Worm (Caenorhabditis elegans): ENCODE data around the gene rde-8.

Gene rde-8

DNA sequence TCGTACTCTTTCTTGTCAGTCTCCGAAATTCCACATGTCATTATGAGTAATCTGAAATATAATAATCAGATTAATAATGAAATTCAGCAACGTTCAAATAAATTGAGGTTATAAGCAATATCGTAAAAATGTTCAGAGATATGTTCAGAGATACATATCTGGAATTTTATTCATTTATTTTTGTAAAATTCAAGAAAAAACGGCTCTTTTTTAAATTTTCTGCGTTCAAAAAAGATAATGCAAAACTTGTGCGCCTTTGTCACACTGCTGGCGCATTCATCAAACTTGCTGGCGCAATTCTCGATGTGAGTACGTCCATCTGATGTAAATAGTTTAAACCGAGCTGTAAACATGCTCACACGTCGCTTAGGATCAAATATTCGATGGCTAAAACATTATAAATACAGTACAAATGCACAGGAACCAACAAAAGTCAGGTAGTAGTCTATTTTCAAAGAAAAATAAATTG is at the start of gene rde-8, which contains the start of gene ZC477.3:
Gene rde-8, minus strand, starts transcription at position 51 of the 469 bp plus-strand sequence.
Gene ZC477.3, plus strand, starts transcription at position 282 of the 469 bp plus-strand sequence.
- TF ChIP-seq klf-2 (GFP tag; conservative IDR thresholded peaks at IDR 0.05) (no peak), ref-1 (GFP tag; conservative IDR thresholded peaks at IDR 0.05) (no peak), T22C8.4 (GFP tag; IDR thresholded peaks at IDR 0.05) (0 out of 2 replicates have a peak, but pooled peaks have one; percentile 12), med-1 (GFP tag; optimal IDR thresholded peaks at IDR 0.05; ENCODE audit: insufficient read depth) (no peak)

DNA sequence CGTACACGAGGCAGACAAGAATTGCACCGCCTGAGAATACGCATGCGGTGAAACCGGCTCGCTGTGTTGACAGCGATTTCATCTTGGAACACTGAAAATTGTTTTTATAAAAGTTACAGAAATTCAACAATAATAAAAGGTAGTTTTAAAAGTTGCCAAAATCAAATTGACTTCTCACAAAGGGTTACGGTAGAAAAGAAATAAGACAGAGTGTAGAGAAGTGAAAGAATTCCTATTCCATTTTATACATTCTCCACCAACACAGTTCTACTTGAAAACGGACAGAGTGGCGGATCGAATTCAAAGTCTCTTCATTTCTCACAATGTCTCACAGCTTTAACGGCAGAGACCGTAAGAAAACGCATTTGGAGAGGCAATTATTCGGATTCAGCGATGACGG is 49.3 kb upstream of the rde-8 start, which contains the start of gene col-113:
Gene col-113, minus strand, starts transcription at position 101 of the 400 bp plus-strand sequence.
- TF ChIP-seq cog-1 (tag; optimal IDR thresholded peaks at IDR 0.05) = no peak

DNA sequence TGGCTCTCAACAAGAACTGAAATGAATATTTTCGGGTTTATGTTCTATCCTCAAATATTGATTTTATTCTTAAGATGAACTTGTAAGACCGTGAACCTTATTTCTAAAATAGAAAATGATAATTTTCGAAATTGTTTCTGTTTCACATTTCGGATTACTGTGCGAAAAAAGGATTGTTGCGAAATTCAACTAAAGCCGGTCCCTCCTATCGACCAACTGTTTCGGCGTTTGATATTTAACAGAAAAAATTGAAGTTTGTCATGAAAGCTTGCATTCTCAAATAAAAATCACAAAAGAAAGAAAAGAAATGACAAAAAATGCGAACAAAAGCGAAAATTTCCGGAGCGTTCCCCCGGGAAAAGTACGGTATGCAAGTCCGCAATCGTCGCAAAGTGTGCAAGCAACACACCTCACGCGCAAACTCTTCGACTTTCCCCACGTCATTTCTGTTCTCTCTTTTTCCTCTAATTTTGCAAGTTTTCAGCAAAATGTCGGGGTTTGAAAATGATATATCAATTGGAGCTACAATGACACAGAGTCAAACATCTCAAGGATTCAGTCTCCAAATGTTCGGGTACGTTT is 46.0 kb upstream of the rde-8 start, which contains the start of gene C34D4.4:
Gene C34D4.4, plus strand, starts transcription at position 342 of the 582 bp plus-strand sequence.
- no peak for TF ChIP-seq cog-1 (tag; optimal IDR thresholded peaks at IDR 0.05)
- TF ChIP-seq tab-1 (GFP tag; IDR thresholded peaks at IDR 0.05) = no peak
- no peak for TF ChIP-seq klf-2 (GFP tag; conservative IDR thresholded peaks at IDR 0.05)
- TF ChIP-seq T22C8.4 (GFP tag; IDR thresholded peaks at IDR 0.05) = no peak
- no peak for TF ChIP-seq ztf-29 (GFP tag; IDR thresholded peaks at IDR 0.05)
- TF ChIP-seq ref-1 (GFP tag; conservative IDR thresholded peaks at IDR 0.05) = no peak
- TF ChIP-seq med-1 (GFP tag; optimal IDR thresholded peaks at IDR 0.05; ENCODE audit: insufficient read depth) = no peak
- no peak for TF ChIP-seq flt-1 (GFP tag; IDR thresholded peaks at IDR 0.05)
- TF ChIP-seq ztf-23 (GFP tag; IDR thresholded peaks at IDR 0.05) = no peak

DNA sequence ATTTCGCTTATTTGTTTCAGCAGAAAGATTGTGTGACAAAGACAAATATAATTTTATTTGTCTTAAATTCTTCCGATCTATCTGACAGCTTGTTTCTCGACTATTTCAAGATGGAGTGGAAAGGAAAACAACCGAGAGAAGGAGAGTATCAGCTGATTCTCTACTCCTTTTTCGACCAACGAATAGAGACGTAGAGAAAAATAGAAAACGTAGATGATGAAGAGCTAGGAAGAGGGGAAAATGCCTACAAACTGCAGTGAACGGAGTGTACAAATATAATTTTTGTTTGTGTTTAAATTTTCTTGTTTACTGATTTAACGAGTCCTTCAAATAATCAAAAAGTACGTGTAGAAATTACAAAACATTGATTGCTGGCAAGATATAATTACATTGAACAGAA is 44.7 kb upstream of the rde-8 start:
- TF ChIP-seq ref-1 (GFP tag; conservative IDR thresholded peaks at IDR 0.05) (no peak), med-1 (GFP tag; optimal IDR thresholded peaks at IDR 0.05; ENCODE audit: insufficient read depth) (no peak)

DNA sequence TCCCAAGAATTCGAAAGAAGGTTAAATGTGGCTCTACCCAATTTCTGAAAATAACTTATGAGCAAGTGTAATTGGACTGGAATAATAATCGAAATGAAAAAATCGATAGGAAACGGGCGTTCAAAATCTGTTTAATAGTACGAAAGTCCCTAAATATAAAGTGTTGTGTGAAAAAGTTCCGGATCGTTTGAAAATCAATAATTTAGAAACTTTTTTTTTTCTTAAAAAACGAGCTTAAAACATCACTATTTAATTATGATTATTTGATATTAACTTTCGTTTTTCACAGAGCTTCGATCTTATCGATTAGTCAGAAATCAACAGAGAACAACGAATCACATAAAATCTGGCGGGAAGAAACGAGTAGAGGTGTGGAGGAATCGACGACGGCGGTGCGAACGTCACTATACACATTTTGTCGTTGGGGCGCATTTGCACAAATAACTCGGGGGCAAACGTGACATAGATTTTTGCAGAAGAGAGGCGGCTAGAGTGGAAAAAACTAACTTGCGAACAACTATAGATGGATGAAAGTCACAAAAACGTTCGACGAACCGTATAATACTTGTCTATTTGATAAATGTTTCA is 41.7 kb upstream of the rde-8 start, which contains the start of gene hecd-1:
Gene hecd-1, minus strand, starts transcription at position 51 of the 588 bp plus-strand sequence.
- TF ChIP-seq flt-1 (GFP tag; IDR thresholded peaks at IDR 0.05) (no peak), tab-1 (GFP tag; IDR thresholded peaks at IDR 0.05) (no peak), ztf-29 (GFP tag; IDR thresholded peaks at IDR 0.05) (no peak), klf-2 (GFP tag; conservative IDR thresholded peaks at IDR 0.05) (no peak), ztf-23 (GFP tag; IDR thresholded peaks at IDR 0.05) (no peak), med-1 (GFP tag; optimal IDR thresholded peaks at IDR 0.05; ENCODE audit: insufficient read depth) (no peak), cog-1 (tag; optimal IDR thresholded peaks at IDR 0.05) (no peak), ref-1 (GFP tag; conservative IDR thresholded peaks at IDR 0.05) (no peak), T22C8.4 (GFP tag; IDR thresholded peaks at IDR 0.05) (no peak)

DNA sequence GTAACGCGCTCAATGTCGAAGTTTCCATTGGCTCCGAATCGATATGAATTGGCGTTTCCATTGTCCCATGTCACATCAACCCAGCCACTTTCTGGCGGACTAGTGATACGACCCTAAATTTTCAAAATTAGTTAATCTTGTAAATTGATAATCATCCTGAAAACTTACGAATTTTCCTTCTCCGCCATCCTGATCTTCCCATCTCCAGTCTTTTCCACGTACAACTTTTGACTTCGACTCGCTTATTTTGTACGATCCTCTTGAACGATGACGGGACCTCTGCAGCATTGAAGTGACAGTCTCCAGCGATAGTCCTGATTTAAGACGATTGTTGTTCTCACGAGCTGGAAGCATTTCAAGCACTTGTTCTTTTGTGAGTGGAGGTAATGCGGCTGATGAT is 36.1 kb upstream of the rde-8 start:
- TF ChIP-seq klf-2 (GFP tag; conservative IDR thresholded peaks at IDR 0.05) = no peak
- no peak for TF ChIP-seq ref-1 (GFP tag; conservative IDR thresholded peaks at IDR 0.05)
- no peak for TF ChIP-seq tab-1 (GFP tag; IDR thresholded peaks at IDR 0.05)
- TF ChIP-seq T22C8.4 (GFP tag; IDR thresholded peaks at IDR 0.05) = no peak
- TF ChIP-seq med-1 (GFP tag; optimal IDR thresholded peaks at IDR 0.05; ENCODE audit: insufficient read depth) = no peak
- TF ChIP-seq cog-1 (tag; optimal IDR thresholded peaks at IDR 0.05) = no peak
- TF ChIP-seq ztf-23 (GFP tag; IDR thresholded peaks at IDR 0.05) = no peak
- no peak for TF ChIP-seq ztf-29 (GFP tag; IDR thresholded peaks at IDR 0.05)
- no peak for TF ChIP-seq flt-1 (GFP tag; IDR thresholded peaks at IDR 0.05)

DNA sequence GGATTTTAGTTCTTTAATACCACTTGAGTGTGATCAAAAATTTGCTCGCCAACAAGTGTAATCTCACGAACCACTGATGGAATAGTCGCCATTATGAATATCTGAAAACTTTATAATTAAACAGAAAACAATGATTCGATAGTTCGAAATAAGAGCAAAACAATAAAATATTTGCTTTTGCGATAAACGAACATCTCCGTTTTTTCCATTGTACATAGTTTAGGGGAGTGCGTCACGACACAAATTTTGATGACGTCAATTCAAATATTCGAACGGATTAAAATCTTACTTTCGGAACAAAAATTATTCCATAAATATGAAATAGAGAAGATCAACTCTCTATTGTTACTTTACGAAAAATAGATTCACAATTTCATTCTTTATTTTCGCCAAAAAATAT is 30.9 kb upstream of the rde-8 start, which contains the start of gene mutd-1:
Gene mutd-1, minus strand, starts transcription at position 101 of the 400 bp plus-strand sequence.
- TF ChIP-seq ref-1 (GFP tag; conservative IDR thresholded peaks at IDR 0.05) (no peak), klf-2 (GFP tag; conservative IDR thresholded peaks at IDR 0.05) (no peak), T22C8.4 (GFP tag; IDR thresholded peaks at IDR 0.05) (no peak)

DNA sequence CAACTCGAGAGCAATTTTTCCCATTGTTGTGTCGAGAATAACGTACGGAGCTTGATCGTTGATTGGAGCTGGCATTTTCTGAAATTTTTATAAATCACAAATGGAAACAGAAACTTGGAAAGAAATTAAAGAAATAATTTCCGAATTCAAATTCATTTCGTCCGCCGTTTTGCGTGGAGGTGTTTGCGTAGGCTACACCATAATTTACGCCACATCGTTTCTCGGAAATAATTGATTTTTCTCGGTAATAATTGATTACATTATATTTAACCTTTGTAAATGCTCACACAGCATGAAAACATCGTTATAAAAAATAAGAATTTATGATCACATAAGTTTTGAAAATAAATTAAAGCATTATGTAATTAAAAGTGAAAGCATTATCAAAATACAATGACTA is 30.1 kb upstream of the rde-8 start, which contains the start of gene cyn-12:
Gene cyn-12, minus strand, starts transcription at position 78 of the 400 bp plus-strand sequence.
- TF ChIP-seq T22C8.4 (GFP tag; IDR thresholded peaks at IDR 0.05) = peak; percentile 42; the same call in 1 of the 2 replicates
- no peak for TF ChIP-seq ztf-29 (GFP tag; IDR thresholded peaks at IDR 0.05)
- TF ChIP-seq flt-1 (GFP tag; IDR thresholded peaks at IDR 0.05) = no peak

DNA sequence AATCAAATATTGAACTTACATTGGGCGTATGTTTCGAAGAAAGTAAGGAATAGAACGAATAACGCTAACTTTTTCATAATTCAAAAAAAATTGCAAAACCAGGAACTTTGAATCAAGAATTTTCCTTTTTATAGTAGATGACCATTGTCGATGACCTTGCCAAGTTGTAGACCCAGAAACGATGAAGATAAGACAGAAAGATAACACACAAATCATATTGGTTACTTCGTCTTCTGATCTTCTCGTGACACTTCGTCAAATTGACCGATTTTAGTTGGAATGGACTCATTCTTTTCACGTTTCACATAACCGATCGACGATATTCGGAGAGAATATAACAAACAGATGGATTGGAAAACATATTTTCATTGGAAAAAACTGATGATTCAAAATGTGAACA is 28.7 kb upstream of the rde-8 start, which contains the start of gene grsp-3:
Gene grsp-3, minus strand, starts transcription at position 149 of the 400 bp plus-strand sequence.
- TF ChIP-seq cog-1 (tag; optimal IDR thresholded peaks at IDR 0.05) = no peak
- no peak for TF ChIP-seq tab-1 (GFP tag; IDR thresholded peaks at IDR 0.05)
- no peak for TF ChIP-seq klf-2 (GFP tag; conservative IDR thresholded peaks at IDR 0.05)
- TF ChIP-seq ztf-23 (GFP tag; IDR thresholded peaks at IDR 0.05) = no peak
- TF ChIP-seq flt-1 (GFP tag; IDR thresholded peaks at IDR 0.05) = no peak
- TF ChIP-seq ref-1 (GFP tag; conservative IDR thresholded peaks at IDR 0.05) = no peak
- TF ChIP-seq med-1 (GFP tag; optimal IDR thresholded peaks at IDR 0.05; ENCODE audit: insufficient read depth) = no peak
- TF ChIP-seq ztf-29 (GFP tag; IDR thresholded peaks at IDR 0.05) = no peak
- no peak for TF ChIP-seq T22C8.4 (GFP tag; IDR thresholded peaks at IDR 0.05)

DNA sequence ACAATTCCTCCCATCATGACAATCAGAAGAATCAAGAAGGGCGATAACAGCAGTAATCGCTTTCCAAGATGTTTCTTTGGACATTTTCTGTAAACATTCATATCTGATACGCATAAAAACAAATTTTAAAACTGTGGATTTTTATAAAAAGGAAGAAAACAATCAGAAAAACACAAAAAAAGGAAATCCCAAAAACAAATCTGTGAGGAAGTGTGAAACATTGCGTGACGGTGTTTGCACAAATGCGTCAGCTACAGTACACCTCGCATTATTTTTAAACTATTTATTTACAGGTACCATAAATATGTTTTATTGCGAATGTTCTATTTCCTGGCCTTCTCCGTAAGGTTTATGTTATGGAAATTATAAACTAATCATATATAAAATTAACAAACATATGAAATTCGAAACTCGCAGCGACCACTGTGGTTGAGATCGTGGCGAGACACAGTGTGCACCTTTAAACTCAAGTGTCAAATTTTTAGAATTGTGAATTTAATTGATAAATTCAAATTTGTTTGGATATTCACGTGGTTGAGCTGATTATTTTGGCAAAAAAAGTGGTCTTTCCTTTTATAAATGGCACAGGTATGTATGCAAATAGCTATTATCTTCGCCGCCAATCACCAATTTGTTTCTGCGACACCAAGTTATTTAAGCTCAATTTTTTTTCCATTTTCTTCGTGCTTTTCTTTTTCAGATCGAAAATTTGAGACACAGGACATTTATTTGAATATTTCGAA is 18.4 kb upstream of the rde-8 start, which contains the start of the genes C34D4.10 and str-48:
Gene C34D4.10, minus strand, starts transcription at position 101 of the 743 bp plus-strand sequence.
Gene str-48, plus strand, starts transcription at position 693 of the 743 bp plus-strand sequence.
- TF ChIP-seq flt-1 (GFP tag; IDR thresholded peaks at IDR 0.05) = no peak
- no peak for TF ChIP-seq tab-1 (GFP tag; IDR thresholded peaks at IDR 0.05)
- TF ChIP-seq klf-2 (GFP tag; conservative IDR thresholded peaks at IDR 0.05) = no peak
- TF ChIP-seq T22C8.4 (GFP tag; IDR thresholded peaks at IDR 0.05) = no peak
- no peak for TF ChIP-seq med-1 (GFP tag; optimal IDR thresholded peaks at IDR 0.05; ENCODE audit: insufficient read depth)
- no peak for TF ChIP-seq ref-1 (GFP tag; conservative IDR thresholded peaks at IDR 0.05)
- TF ChIP-seq cog-1 (tag; optimal IDR thresholded peaks at IDR 0.05) = no peak
- TF ChIP-seq ztf-23 (GFP tag; IDR thresholded peaks at IDR 0.05) = no peak
- no peak for TF ChIP-seq ztf-29 (GFP tag; IDR thresholded peaks at IDR 0.05)
